Worm (Caenorhabditis elegans) whole organism, L1 larva: ENCODE results near the gene str-3.
A peak's percentile ranks its signal among the peaks of the same experiment; 100 is the strongest.

Experiments used
- C34B4.2 ChIP-seq: sonication (generic microtip); optimal IDR thresholded peaks from 2 replicates; lab custom pipeline; 2017; ENCODE audit warnings: mild to moderate bottlenecking, missing genetic modification characterization, missing compliant biosample characterization
- Y116A8C.19 ChIP-seq: sonication (generic microtip); optimal IDR thresholded peaks from 2 replicates; lab custom pipeline; 2016; ENCODE audit warnings: missing compliant biosample characterization, missing genetic modification characterization, borderline replicate concordance
- aha-1 ChIP-seq: fragments of 150-350 bp; optimal IDR thresholded peaks from 2 replicates; lab custom pipeline; 2014; ENCODE audit warnings: missing biosample characterization, missing genetic modification characterization
- aly-2 ChIP-seq: fragments of 150-350 bp; optimal IDR thresholded peaks from 2 replicates; lab custom pipeline; 2014; ENCODE audit warnings: missing biosample characterization, missing genetic modification characterization
- ama-1 ChIP-seq: fragments of 150-350 bp; optimal IDR thresholded peaks from 2 replicates; lab custom pipeline; 2014
- blmp-1 ChIP-seq: fragments of 150-350 bp; optimal IDR thresholded peaks from 2 replicates; lab custom pipeline; 2014; ENCODE audit warnings: missing biosample characterization, missing genetic modification characterization
- ceh-88 ChIP-seq: fragments of 200-800 bp; sonication (Bioruptor generic); IDR thresholded peaks from 2 replicates; pipeline ENCODE4 v1.3.6; 2022; ENCODE audit warnings: missing genetic modification characterization, missing compliant biosample characterization
- dsc-1 ChIP-seq: sonication (generic microtip); optimal IDR thresholded peaks from 2 replicates; lab custom pipeline; 2016; ENCODE audit warnings: mild to moderate bottlenecking, missing genetic modification characterization, missing compliant biosample characterization
- efl-1 ChIP-seq, 4 experiments: fragments of 150-350 bp; optimal IDR thresholded peaks in 3 of 4; peaks in 1 of 4; 1 replicate in 1 of 4; 2 replicates in 3 of 4; lab custom pipeline; 2014; ENCODE audit warnings: missing biosample characterization in 2 of 4, missing genetic modification characterization in 2 of 4, missing genetic modification reagents in 2 of 4
- efl-3 ChIP-seq: fragments of 200-800 bp; sonication (Bioruptor generic); optimal IDR thresholded peaks from 2 replicates; lab custom pipeline; 2018; ENCODE audit warnings: mild to moderate bottlenecking, missing genetic modification characterization, missing compliant biosample characterization
- elt-2 ChIP-seq: sonication (generic microtip); optimal IDR thresholded peaks from 2 replicates; lab custom pipeline; 2016; ENCODE audit warnings: missing genetic modification characterization, mild to moderate bottlenecking, inconsistent platforms, missing compliant biosample characterization, missing genetic modification reagents
- elt-3 ChIP-seq, 6 experiments: fragments of 150-350 bp in 1 of 6; sonication (generic microtip); optimal IDR thresholded peaks; 2 replicates each; lab custom pipeline; 2017 to 2018; ENCODE audit warnings: missing biosample characterization in 6 of 6, missing genetic modification characterization in 6 of 6, inconsistent platforms in 1 of 6
- fkh-8 ChIP-seq: sonication (generic microtip); optimal IDR thresholded peaks from 2 replicates; lab custom pipeline; 2016; ENCODE audit warnings: mild to moderate bottlenecking, missing genetic modification characterization, missing compliant biosample characterization
- hlh-17 ChIP-seq: fragments of 200-800 bp; sonication (Bioruptor generic); optimal IDR thresholded peaks from 2 replicates; lab custom pipeline; 2018; ENCODE audit warnings: missing genetic modification characterization, mild to moderate bottlenecking, missing compliant biosample characterization, moderate library complexity, borderline replicate concordance
- hlh-4 ChIP-seq: sonication (generic microtip); optimal IDR thresholded peaks from 2 replicates; lab custom pipeline; 2016; ENCODE audit warnings: mild to moderate bottlenecking, missing genetic modification characterization, missing compliant biosample characterization
- hpl-2 ChIP-seq: fragments of 150-350 bp; optimal IDR thresholded peaks from 2 replicates; lab custom pipeline; 2014; ENCODE audit warnings: missing biosample characterization, missing genetic modification reagents, missing genetic modification characterization
- isw-1 ChIP-seq: fragments of 200-800 bp; sonication (Bioruptor generic); IDR thresholded peaks from 2 replicates; pipeline ENCODE4 v1.3.6; 2022; ENCODE audit warnings: missing genetic modification characterization, missing compliant biosample characterization
- lin-13 ChIP-seq: fragments of 150-350 bp; optimal IDR thresholded peaks from 2 replicates; lab custom pipeline; 2014; ENCODE audit warnings: missing biosample characterization, missing genetic modification reagents, missing genetic modification characterization
- lin-14 ChIP-seq: fragments of 200-800 bp; sonication (Bioruptor generic); optimal IDR thresholded peaks from 2 replicates; lab custom pipeline; 2018; ENCODE audit warnings: mild to moderate bottlenecking, missing genetic modification characterization, moderate library complexity, missing compliant biosample characterization
- lin-15B ChIP-seq: fragments of 150-350 bp; sonication (generic microtip); optimal IDR thresholded peaks from 3 replicates; lab custom pipeline; 2014; ENCODE audit warnings: missing biosample characterization, missing genetic modification characterization
- lin-39 ChIP-seq: fragments of 150-350 bp; optimal IDR thresholded peaks from 2 replicates; lab custom pipeline; 2014; ENCODE audit warnings: missing biosample characterization, missing genetic modification reagents, missing genetic modification characterization
- lir-3 ChIP-seq: sonication (generic microtip); optimal IDR thresholded peaks from 2 replicates; lab custom pipeline; 2016; ENCODE audit warnings: mild to moderate bottlenecking, missing genetic modification characterization, moderate library complexity, missing compliant biosample characterization; ENCODE audit not compliant: poor library complexity
- lsy-2 ChIP-seq, 2 experiments: fragments of 150-350 bp; optimal IDR thresholded peaks; 2 replicates each; lab custom pipeline; 2014; ENCODE audit warnings: missing biosample characterization in 2 of 2, missing genetic modification characterization in 2 of 2
- mdl-1 ChIP-seq, 2 experiments: fragments of 150-350 bp; optimal IDR thresholded peaks; 2 replicates each; lab custom pipeline; 2014 to 2017; ENCODE audit warnings: missing biosample characterization in 2 of 2, missing genetic modification characterization in 2 of 2, inconsistent platforms in 1 of 2
- nhr-19 ChIP-seq: fragments of 200-800 bp; sonication (Bioruptor generic); conservative IDR thresholded peaks from 2 replicates; pipeline ENCODE4 v1.3.6; 2022; ENCODE audit warnings: missing genetic modification characterization, missing compliant biosample characterization
- nhr-20 ChIP-seq: sonication (generic microtip); optimal IDR thresholded peaks from 2 replicates; lab custom pipeline; 2016; ENCODE audit warnings: mild to moderate bottlenecking, missing genetic modification characterization, missing compliant biosample characterization
- nhr-28 ChIP-seq: fragments of 150-350 bp; optimal IDR thresholded peaks from 2 replicates; lab custom pipeline; 2014; ENCODE audit warnings: missing biosample characterization, missing genetic modification characterization
- nhr-71 ChIP-seq: sonication (generic microtip); optimal IDR thresholded peaks from 2 replicates; lab custom pipeline; 2016; ENCODE audit warnings: mild to moderate bottlenecking, missing genetic modification characterization, moderate library complexity, missing compliant biosample characterization
- nhr-85 ChIP-seq: sonication (generic microtip); peaks from one replicate; lab custom pipeline; 2016; ENCODE audit warnings: missing genetic modification characterization, inconsistent platforms, missing compliant biosample characterization
- nhr-90 ChIP-seq: sonication (generic microtip); optimal IDR thresholded peaks from 2 replicates; lab custom pipeline; 2016; ENCODE audit warnings: mild to moderate bottlenecking, missing genetic modification characterization, missing compliant biosample characterization; ENCODE audit not compliant: poor library complexity
- pqm-1 ChIP-seq: sonication (generic microtip); optimal IDR thresholded peaks from 3 replicates; lab custom pipeline; 2017; ENCODE audit warnings: missing biosample characterization, missing genetic modification characterization
- rnt-1 ChIP-seq: sonication (generic microtip); optimal IDR thresholded peaks from 2 replicates; lab custom pipeline; 2016; ENCODE audit warnings: mild to moderate bottlenecking, missing genetic modification characterization, moderate library complexity, missing compliant biosample characterization
- skn-1 ChIP-seq: fragments of 150-350 bp; optimal IDR thresholded peaks from 2 replicates; lab custom pipeline; 2014; ENCODE audit warnings: missing biosample characterization, missing genetic modification characterization
- snpc-4 ChIP-seq: fragments of 150-350 bp; optimal IDR thresholded peaks from 2 replicates; lab custom pipeline; 2014; ENCODE audit warnings: missing biosample characterization, missing genetic modification characterization
- snu-23 ChIP-seq: sonication (generic microtip); optimal IDR thresholded peaks from 2 replicates; lab custom pipeline; 2016; ENCODE audit warnings: missing genetic modification characterization, missing compliant biosample characterization
- swsn-7 ChIP-seq: sonication (generic microtip); optimal IDR thresholded peaks from 2 replicates; lab custom pipeline; 2016; ENCODE audit warnings: missing genetic modification characterization, missing compliant biosample characterization
- unc-130 ChIP-seq: fragments of 150-350 bp; optimal IDR thresholded peaks from 2 replicates; lab custom pipeline; 2017; ENCODE audit warnings: missing biosample characterization, missing genetic modification characterization, inconsistent platforms
- unc-62 ChIP-seq: fragments of 150-350 bp; optimal IDR thresholded peaks from 2 replicates; lab custom pipeline; 2014; ENCODE audit warnings: missing biosample characterization, missing genetic modification reagents, missing genetic modification characterization
- unc-86 ChIP-seq: sonication (generic microtip); optimal IDR thresholded peaks from 2 replicates; lab custom pipeline; 2016; ENCODE audit warnings: missing genetic modification characterization, missing compliant biosample characterization
- xbp-1 ChIP-seq: sonication (generic microtip); optimal IDR thresholded peaks from 2 replicates; lab custom pipeline; 2016; ENCODE audit warnings: missing genetic modification characterization, missing compliant biosample characterization
- zag-1 ChIP-seq: fragments of 150-350 bp; optimal IDR thresholded peaks from 2 replicates; lab custom pipeline; 2014; ENCODE audit warnings: missing biosample characterization, missing genetic modification characterization
- ztf-11 ChIP-seq, 2 experiments: sonication (generic microtip); optimal IDR thresholded peaks; 2 replicates each; lab custom pipeline; 2016 to 2017; ENCODE audit warnings: missing genetic modification characterization in 2 of 2, missing biosample characterization in 1 of 2, missing compliant biosample characterization in 1 of 2
- ztf-4 ChIP-seq: fragments of 150-350 bp; optimal IDR thresholded peaks from 2 replicates; lab custom pipeline; 2014; ENCODE audit warnings: missing biosample characterization, missing genetic modification characterization

str-3 gene

DNA sequence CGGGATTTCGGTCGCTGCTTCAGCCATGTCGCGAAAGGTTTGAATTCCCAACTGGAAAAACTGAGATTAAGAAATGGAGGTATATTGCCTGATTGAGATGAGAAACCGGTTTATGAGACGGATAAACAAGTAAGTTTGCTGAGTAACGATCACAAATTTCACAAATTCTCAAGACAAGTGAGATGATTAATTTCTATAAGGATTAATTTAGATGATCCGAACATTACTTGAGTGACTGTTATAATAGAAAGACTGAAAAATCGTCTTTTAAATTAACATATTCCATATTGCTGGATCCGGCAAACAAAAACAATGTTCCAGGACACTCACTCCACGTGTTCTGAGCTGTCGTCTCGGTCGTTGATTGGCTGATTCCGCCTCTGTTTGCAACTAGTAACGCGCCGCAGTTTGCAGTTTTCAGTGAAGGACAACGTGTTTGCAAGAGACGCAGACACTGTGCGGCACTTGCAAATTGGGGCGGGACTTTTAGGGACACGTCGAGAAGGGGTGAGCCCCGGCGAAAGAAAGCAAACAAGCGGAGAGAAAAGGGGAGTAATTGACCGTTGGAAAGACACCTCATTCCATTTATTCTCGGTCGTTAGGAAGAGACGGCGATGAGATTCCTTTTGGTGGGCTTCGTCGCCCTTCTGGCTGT lies 18.8 kb upstream of the str-3 start, which contains the start of the genes imp-2 and enpl-1 (continued):
- TF ChIP-seq efl-1 (optimal IDR thresholded peaks at IDR 0.05; lab: Kevin White, UChicago) (peak; percentile 87 to 90), efl-1 (GFP tag; optimal IDR thresholded peaks at IDR 0.05 in 1 of 2; lab: Kevin White, UChicago) (peak; percentile 77 to 98), blmp-1 (tag; lab: Kevin White, UChicago) (peak; percentile 37), mdl-1 (tag; optimal IDR thresholded peaks at IDR 0.05; lab: Kevin White, UChicago) (peak; percentile 85 to 98), efl-3 (GFP tag; lab: Kevin White, UChicago) (no peak), rnt-1 (peak; percentile 91), nhr-28 (no peak), xbp-1 (tag; lab: Kevin White, UChicago) (peak; percentile 100), ztf-11 (tag; optimal IDR thresholded peaks at IDR 0.05; lab: Kevin White, UChicago) (peak in 1 of 2 experiments; percentile 78)

DNA sequence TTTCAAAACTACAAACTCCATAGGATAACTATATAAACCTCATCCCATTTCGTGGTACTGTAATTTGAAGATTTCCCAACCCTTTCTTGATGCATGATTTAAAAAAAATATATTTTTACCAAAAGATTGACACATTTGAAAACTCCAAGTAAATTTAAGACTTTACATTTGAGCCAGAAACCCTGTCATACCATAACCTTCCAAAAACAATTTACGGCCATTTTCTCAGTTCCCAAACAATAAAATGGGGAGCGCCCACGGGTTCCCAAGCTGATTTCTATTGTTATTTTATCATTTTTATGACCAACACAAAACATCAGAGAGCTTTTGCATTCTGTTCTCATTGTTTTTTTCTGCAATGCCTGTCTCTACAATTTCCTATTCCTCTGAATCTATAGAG lies 12.5 kb upstream of the str-3 start, which contains the start of gene clc-9:
Gene clc-9, plus strand, starts transcription at position 301 of the 400 bp plus-strand sequence.
- TF ChIP-seq snu-23 (GFP tag; lab: Kevin White, UChicago) (no peak), efl-1 (optimal IDR thresholded peaks at IDR 0.05; lab: Kevin White, UChicago) (no peak), efl-1 (GFP tag; optimal IDR thresholded peaks at IDR 0.05 in 1 of 2; lab: Kevin White, UChicago) (peak in 1 of 2 experiments; percentile 27), ceh-88 (GFP tag; lab: Robert Waterston, UW) (no peak), isw-1 (no peak), pqm-1 (tag; lab: Kevin White, UChicago) (no peak), lin-39 (tag; lab: Kevin White, UChicago) (no peak)

DNA sequence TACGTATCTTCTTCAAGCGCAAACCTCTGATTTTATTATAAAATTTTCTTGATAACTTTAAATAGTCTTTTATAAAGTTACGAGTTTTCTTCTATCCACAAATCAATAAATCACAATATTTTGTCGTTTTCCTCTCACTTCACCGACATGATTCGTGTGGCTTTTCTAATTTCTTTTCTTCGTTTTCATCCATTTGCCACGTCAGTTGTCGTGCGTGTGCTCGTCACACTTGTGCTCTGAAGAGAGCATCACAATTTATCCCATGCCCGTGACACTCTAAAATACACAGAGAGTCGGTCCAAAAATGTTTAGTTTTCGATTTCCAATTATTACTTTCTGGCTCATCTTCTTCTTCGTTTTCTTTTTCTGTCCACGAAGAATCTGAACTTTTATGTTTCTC lies 11.7 kb upstream of the str-3 start:
- peak; percentile 46 for TF ChIP-seq lin-14 (GFP tag; lab: Kevin White, UChicago)
- TF ChIP-seq snu-23 (GFP tag; lab: Kevin White, UChicago): peak; percentile 17
- peak in 1 of 2 experiments; percentile 42 for TF ChIP-seq lsy-2 (tag; optimal IDR thresholded peaks at IDR 0.05; lab: Kevin White, UChicago)
- TF ChIP-seq Y116A8C.19: no peak
- TF ChIP-seq rnt-1: peak; percentile 62
- no peak for TF ChIP-seq hlh-4 (tag; lab: Kevin White, UChicago)
- peak; percentile 55 for TF ChIP-seq unc-130 (tag; lab: Kevin White, UChicago)
- no peak for TF ChIP-seq C34B4.2
- TF ChIP-seq nhr-71 (tag; lab: Kevin White, UChicago): peak; percentile 47
- TF ChIP-seq xbp-1 (tag; lab: Kevin White, UChicago): peak; percentile 51
- TF ChIP-seq fkh-8 (tag; lab: Kevin White, UChicago): no peak

DNA sequence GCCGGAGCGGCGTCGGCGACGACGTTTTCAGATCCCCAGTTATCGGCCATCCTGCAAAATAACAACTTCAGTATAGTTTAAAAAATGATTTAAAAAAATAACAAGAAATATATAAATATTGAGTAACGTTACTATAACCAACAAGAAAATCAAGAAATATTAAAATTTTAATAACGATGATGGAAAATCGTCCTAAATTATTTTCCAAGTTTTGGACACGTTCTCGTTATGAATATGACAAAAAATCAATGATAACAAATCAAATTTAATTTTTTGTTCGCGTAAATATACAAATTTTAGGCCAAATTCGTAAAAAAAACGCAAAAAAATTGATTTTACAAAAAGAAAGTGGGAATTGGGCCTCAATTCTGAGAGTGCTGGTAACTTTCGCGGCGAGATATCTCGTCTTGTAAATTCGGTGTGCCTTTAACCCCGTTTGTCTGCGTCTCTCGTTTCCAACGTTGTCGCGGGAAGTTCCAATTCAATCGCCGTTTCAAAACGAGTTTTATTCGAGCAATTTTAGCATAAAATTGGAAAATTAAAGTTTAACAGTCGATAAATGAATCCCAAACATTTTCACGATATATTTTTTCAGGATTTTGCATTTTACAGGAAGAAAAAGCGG lies 10.9 kb upstream of the str-3 start, which contains the start of gene rps-5:
Gene rps-5, minus strand, starts transcription at position 51 of the 625 bp plus-strand sequence.
- peak; percentile 37 for TF ChIP-seq dsc-1 (tag; lab: Kevin White, UChicago)
- TF ChIP-seq nhr-20 (tag; lab: Kevin White, UChicago): peak; percentile 59
- no peak for TF ChIP-seq ztf-11 (tag; optimal IDR thresholded peaks at IDR 0.05; lab: Kevin White, UChicago)
- peak; percentile 25 for TF ChIP-seq lin-15B
- no peak for TF ChIP-seq C34B4.2
- TF ChIP-seq ama-1: no peak
- TF ChIP-seq mdl-1 (tag; optimal IDR thresholded peaks at IDR 0.05; lab: Kevin White, UChicago): peak in 1 of 2 experiments; percentile 50
- no peak for TF ChIP-seq efl-3 (GFP tag; lab: Kevin White, UChicago)
- no peak for TF ChIP-seq hlh-17 (GFP tag; lab: Kevin White, UChicago)
- peak; percentile 44 for TF ChIP-seq skn-1 (tag; lab: Kevin White, UChicago)
- TF ChIP-seq lin-13 (GFP tag; lab: Kevin White, UChicago): peak; percentile 3
- peak; percentile 80 for TF ChIP-seq nhr-85 (tag; lab: Kevin White, UChicago)
- no peak for TF ChIP-seq hpl-2 (GFP tag; lab: Kevin White, UChicago)
- TF ChIP-seq nhr-90 (tag; lab: Kevin White, UChicago): peak; percentile 35
- peak; percentile 66 for TF ChIP-seq nhr-19 (GFP tag; lab: Robert Waterston, UW)
- peak; percentile 12 for TF ChIP-seq elt-2 (tag; lab: Kevin White, UChicago)
- TF ChIP-seq efl-1 (optimal IDR thresholded peaks at IDR 0.05; lab: Kevin White, UChicago): peak; percentile 79 to 89
- TF ChIP-seq efl-1 (GFP tag; optimal IDR thresholded peaks at IDR 0.05 in 1 of 2; lab: Kevin White, UChicago): peak; percentile 84 to 99
- no peak for TF ChIP-seq ztf-4 (tag; lab: Kevin White, UChicago)
- no peak for TF ChIP-seq lir-3 (tag; lab: Kevin White, UChicago)
- peak; percentile 61 for TF ChIP-seq swsn-7 (tag; lab: Kevin White, UChicago)
- TF ChIP-seq snpc-4: peak; percentile 35
- TF ChIP-seq aha-1 (tag; lab: Kevin White, UChicago): no peak
- TF ChIP-seq unc-62 (GFP tag; lab: Kevin White, UChicago): no peak
- peak; percentile 42 for TF ChIP-seq zag-1 (tag; lab: Kevin White, UChicago)
- TF ChIP-seq aly-2 (tag; lab: Kevin White, UChicago): no peak
- peak; percentile 80 to 92 for TF ChIP-seq lsy-2 (tag; optimal IDR thresholded peaks at IDR 0.05; lab: Kevin White, UChicago)
- TF ChIP-seq unc-86 (tag; lab: Kevin White, UChicago): peak; percentile 22
- TF ChIP-seq elt-3 (tag; optimal IDR thresholded peaks at IDR 0.05; lab: Kevin White, UChicago): peak in 1 of 6 experiments; percentile 11
